Worm (Caenorhabditis elegans) whole organism, L4 larva: ENCODE results near the gene tag-234.

ENCODE experiments used
- D1046.2 ChIP-seq: fragments of 200-800 bp; sonication (Bioruptor generic); IDR thresholded peaks from 2 replicates; pipeline ENCODE4 v1.3.6; 2022; ENCODE audit warnings: missing genetic modification characterization, missing compliant biosample characterization
- F10B5.3 ChIP-seq: sonication (generic microtip); optimal IDR thresholded peaks from 2 replicates; lab custom pipeline; 2016; ENCODE audit warnings: mild to moderate bottlenecking, missing genetic modification characterization, missing compliant biosample characterization
- F44E2.7 ChIP-seq: fragments of 200-800 bp; sonication (Bioruptor generic); IDR thresholded peaks from 2 replicates; pipeline ENCODE4 v2.1.2; 2022; ENCODE audit warnings: missing genetic modification characterization, missing compliant biosample characterization
- Y48G9A.11 ChIP-seq: fragments of 200-800 bp; sonication (Bioruptor generic); IDR thresholded peaks from 2 replicates; pipeline ENCODE4 v1.3.6; 2022; ENCODE audit warnings: missing genetic modification reagents, missing genetic modification characterization, missing compliant biosample characterization
- Y5F2A.4 ChIP-seq: fragments of 200-800 bp; sonication (Bioruptor generic); optimal IDR thresholded peaks from 2 replicates; lab custom pipeline; 2018; ENCODE audit warnings: mild to moderate bottlenecking, missing genetic modification characterization, missing compliant biosample characterization
- Y75B8A.6 ChIP-seq: fragments of 200-800 bp; sonication (Bioruptor generic); IDR thresholded peaks from 2 replicates; pipeline ENCODE4 v1.3.6; 2022; ENCODE audit warnings: missing genetic modification reagents, missing genetic modification characterization, missing compliant biosample characterization
- ZK337.2 ChIP-seq: fragments of 200-800 bp; sonication (Bioruptor generic); IDR thresholded peaks from 2 replicates; pipeline ENCODE4 v1.3.6; 2022; ENCODE audit warnings: missing genetic modification reagents, missing genetic modification characterization, missing compliant biosample characterization
- aha-1 ChIP-seq: fragments of 150-350 bp; peaks from one replicate; lab custom pipeline; 2014; ENCODE audit warnings: missing biosample characterization, missing genetic modification characterization
- aly-2 ChIP-seq: sonication (generic microtip); optimal IDR thresholded peaks from 2 replicates; lab custom pipeline; 2018; ENCODE audit warnings: missing biosample characterization, missing genetic modification characterization
- ama-1 ChIP-seq: fragments of 150-350 bp; optimal IDR thresholded peaks from 2 replicates; lab custom pipeline; 2014; ENCODE audit warnings: inconsistent platforms, mixed read lengths
- attf-4 ChIP-seq: sonication (generic microtip); optimal IDR thresholded peaks from 3 replicates; lab custom pipeline; 2017; ENCODE audit warnings: missing biosample characterization, missing genetic modification characterization
- ceh-32 ChIP-seq: sonication (generic microtip); optimal IDR thresholded peaks from 2 replicates; lab custom pipeline; 2016; ENCODE audit warnings: mild to moderate bottlenecking, missing genetic modification characterization, missing compliant biosample characterization; ENCODE audit not compliant: poor library complexity
- ceh-82 ChIP-seq: sonication (generic microtip); optimal IDR thresholded peaks from 2 replicates; lab custom pipeline; 2017; ENCODE audit warnings: missing biosample characterization, missing genetic modification characterization
- ctbp-1 ChIP-seq: fragments of 200-800 bp; sonication (Bioruptor generic); IDR thresholded peaks from 2 replicates; pipeline ENCODE4 v1.3.6; 2022; ENCODE audit warnings: missing genetic modification reagents, missing genetic modification characterization, missing compliant biosample characterization
- daf-16 ChIP-seq, 3 experiments: sonication (generic microtip); optimal IDR thresholded peaks; 2 replicates each; lab custom pipeline; 2016 to 2017; ENCODE audit warnings: missing genetic modification characterization in 3 of 3, missing genetic modification reagents in 3 of 3, mild to moderate bottlenecking in 2 of 3, missing compliant biosample characterization in 2 of 3, missing biosample characterization in 1 of 3, moderate library complexity in 1 of 3
- daf-8 ChIP-seq: fragments of 200-800 bp; sonication (Bioruptor generic); IDR thresholded peaks from 2 replicates; pipeline ENCODE4 v1.3.6; 2022; ENCODE audit warnings: missing genetic modification characterization, missing compliant biosample characterization
- dmd-6 ChIP-seq: fragments of 200-800 bp; sonication (Bioruptor generic); IDR thresholded peaks from 2 replicates; pipeline ENCODE4 v1.3.6; 2022; ENCODE audit warnings: missing genetic modification reagents, missing genetic modification characterization, missing compliant biosample characterization
- dmd-9 ChIP-seq: fragments of 200-800 bp; sonication (Bioruptor generic); IDR thresholded peaks from 2 replicates; pipeline ENCODE4 v1.3.6; 2022; ENCODE audit warnings: missing genetic modification reagents, missing genetic modification characterization, missing compliant biosample characterization
- duxl-1 ChIP-seq: sonication (generic microtip); optimal IDR thresholded peaks from 2 replicates; lab custom pipeline; 2016; ENCODE audit warnings: mild to moderate bottlenecking, missing genetic modification characterization, moderate library complexity, missing compliant biosample characterization; ENCODE audit not compliant: poor library complexity
- egl-43 ChIP-seq: fragments of 200-800 bp; sonication (Bioruptor generic); IDR thresholded peaks from 2 replicates; pipeline ENCODE4 v1.3.6; 2022; ENCODE audit warnings: missing genetic modification reagents, missing genetic modification characterization, missing compliant biosample characterization
- fos-1 ChIP-seq: fragments of 150-350 bp; optimal IDR thresholded peaks from 2 replicates; lab custom pipeline; 2014; ENCODE audit warnings: missing biosample characterization, missing genetic modification characterization
- hlh-30 ChIP-seq: sonication (generic microtip); optimal IDR thresholded peaks from 2 replicates; lab custom pipeline; 2017; ENCODE audit warnings: antibody characterized with exemption, mild to moderate bottlenecking, missing genetic modification characterization, missing compliant biosample characterization; ENCODE audit not compliant: insufficient read depth
- jun-1 ChIP-seq: fragments of 150-350 bp; optimal IDR thresholded peaks from 2 replicates; lab custom pipeline; 2014; ENCODE audit warnings: missing biosample characterization, missing genetic modification reagents, missing genetic modification characterization
- lim-7 ChIP-seq: fragments of 200-800 bp; sonication (Bioruptor generic); IDR thresholded peaks from 2 replicates; pipeline ENCODE4 v1.3.6; 2022; ENCODE audit warnings: missing genetic modification characterization, missing compliant biosample characterization
- lin-29 ChIP-seq: fragments of 200-800 bp; sonication (Bioruptor generic); IDR thresholded peaks from 2 replicates; pipeline ENCODE4 v1.3.6; 2022; ENCODE audit warnings: missing genetic modification reagents, missing genetic modification characterization, missing compliant biosample characterization
- lir-3 ChIP-seq: sonication (generic microtip); optimal IDR thresholded peaks from 2 replicates; lab custom pipeline; 2016; ENCODE audit warnings: mild to moderate bottlenecking, missing genetic modification characterization, missing compliant biosample characterization
- lsy-2 ChIP-seq, 2 experiments: fragments of 150-350 bp in 1 of 2; sonication (generic microtip) in 1 of 2; optimal IDR thresholded peaks; 2 replicates each; lab custom pipeline; 2014 to 2017; ENCODE audit warnings: missing biosample characterization in 2 of 2, missing genetic modification characterization in 2 of 2
- madf-5 ChIP-seq, 2 experiments: fragments of 200-800 bp; sonication (Bioruptor generic); IDR thresholded peaks; 2 replicates each; pipeline ENCODE4 v1.3.6; 2022; ENCODE audit warnings: missing compliant biosample characterization in 2 of 2, missing genetic modification characterization in 2 of 2
- madf-9 ChIP-seq: fragments of 200-800 bp; sonication (Bioruptor generic); conservative IDR thresholded peaks from 2 replicates; pipeline ENCODE4 v1.3.6; 2022; ENCODE audit warnings: missing genetic modification reagents, missing genetic modification characterization, missing compliant biosample characterization
- mdt-29 ChIP-seq: fragments of 200-800 bp; sonication (Bioruptor generic); IDR thresholded peaks from 2 replicates; pipeline ENCODE4 v1.3.6; 2022; ENCODE audit warnings: missing genetic modification reagents, missing genetic modification characterization, missing compliant biosample characterization
- mep-1 ChIP-seq: fragments of 150-350 bp; sonication (generic microtip); optimal IDR thresholded peaks from 3 replicates; lab custom pipeline; 2014; ENCODE audit warnings: missing biosample characterization, missing genetic modification characterization
- mxl-2 ChIP-seq: fragments of 200-800 bp; sonication (Bioruptor generic); conservative IDR thresholded peaks from 2 replicates; pipeline ENCODE4 v1.3.6; 2022; ENCODE audit warnings: missing genetic modification reagents, missing genetic modification characterization, missing compliant biosample characterization
- nhr-11 ChIP-seq: fragments of 150-350 bp; optimal IDR thresholded peaks from 2 replicates; lab custom pipeline; 2014; ENCODE audit warnings: missing biosample characterization, missing genetic modification characterization
- nhr-237 ChIP-seq: sonication (generic microtip); optimal IDR thresholded peaks from 2 replicates; lab custom pipeline; 2017; ENCODE audit warnings: missing biosample characterization, missing genetic modification characterization
- nhr-28 ChIP-seq: fragments of 150-350 bp; optimal IDR thresholded peaks from 2 replicates; lab custom pipeline; 2014; ENCODE audit warnings: missing biosample characterization, missing genetic modification characterization
- nhr-48 ChIP-seq: sonication (generic microtip); optimal IDR thresholded peaks from 2 replicates; lab custom pipeline; 2016; ENCODE audit warnings: mild to moderate bottlenecking, missing genetic modification characterization, missing compliant biosample characterization
- nhr-76 ChIP-seq: fragments of 150-350 bp; optimal IDR thresholded peaks from 2 replicates; lab custom pipeline; 2014; ENCODE audit warnings: missing biosample characterization, missing genetic modification characterization
- php-3 ChIP-seq: fragments of 200-800 bp; sonication (Bioruptor generic); IDR thresholded peaks from 2 replicates; pipeline ENCODE4 v1.3.6; 2022; ENCODE audit warnings: missing genetic modification reagents, missing genetic modification characterization, missing compliant biosample characterization
- pqm-1 ChIP-seq: sonication (generic microtip); optimal IDR thresholded peaks from 2 replicates; lab custom pipeline; 2017; ENCODE audit warnings: missing biosample characterization, missing genetic modification characterization
- saeg-2 ChIP-seq: fragments of 200-800 bp; sonication (Bioruptor generic); IDR thresholded peaks from 2 replicates; pipeline ENCODE4 v1.3.6; 2022; ENCODE audit warnings: missing genetic modification reagents, missing genetic modification characterization, missing compliant biosample characterization
- snpc-4 ChIP-seq: fragments of 150-350 bp; optimal IDR thresholded peaks from 2 replicates; lab custom pipeline; 2014; ENCODE audit warnings: missing biosample characterization, missing genetic modification characterization
- tag-97 ChIP-seq: fragments of 200-800 bp; sonication (Bioruptor generic); IDR thresholded peaks from 2 replicates; pipeline ENCODE4 v1.3.6; 2022; ENCODE audit warnings: missing genetic modification characterization, missing compliant biosample characterization
- unc-62 ChIP-seq, 3 experiments: fragments of 150-350 bp in 1 of 3; sonication (generic microtip); optimal IDR thresholded peaks in 2 of 3; peaks in 1 of 3; 1 replicate in 1 of 3; 2 replicates in 2 of 3; lab custom pipeline; 2014 to 2017; ENCODE audit warnings: missing biosample characterization in 3 of 3, missing genetic modification characterization in 3 of 3, missing genetic modification reagents in 3 of 3, missing genotype in 1 of 3
- vab-7 ChIP-seq: fragments of 200-800 bp; sonication (Bioruptor generic); IDR thresholded peaks from 2 replicates; pipeline ENCODE4 v1.3.6; 2022; ENCODE audit warnings: missing genetic modification reagents, missing genetic modification characterization, missing compliant biosample characterization

The tag-234 gene

DNA sequence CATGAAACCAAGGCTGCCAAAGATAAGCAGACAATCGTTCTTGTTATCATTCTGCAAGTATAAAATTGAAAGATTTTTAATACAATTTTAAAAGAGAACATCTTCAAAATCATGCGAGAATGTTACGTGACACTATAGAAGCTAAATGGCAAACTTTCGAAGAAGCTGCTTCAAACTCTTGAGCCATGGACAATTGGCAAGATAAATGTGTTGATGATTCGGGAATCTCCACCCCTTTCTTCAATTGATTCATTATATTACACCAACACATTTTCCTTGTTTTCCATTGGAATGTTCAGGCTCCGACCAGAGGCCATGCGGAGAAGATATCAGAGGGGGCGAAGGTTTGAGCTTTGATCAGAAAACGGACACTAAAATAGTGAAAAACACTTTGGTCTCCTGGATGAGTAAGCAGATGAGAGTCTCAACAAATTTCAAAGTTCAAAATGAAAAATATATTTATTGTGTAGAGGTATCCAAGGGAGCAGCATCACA is 22.9 kb upstream of the tag-234 start, which contains the start of gene lec-5:
TSS of gene lec-5 (minus strand) at position 51 of the 495 bp plus-strand sequence.
- TF ChIP-seq F44E2.7, result no peak
- TF ChIP-seq mxl-2 (GFP tag; lab: Robert Waterston, UW), result no peak
- no peak for TF ChIP-seq aha-1
- TF ChIP-seq ama-1 (lab: Kevin White, UChicago), result no peak
- no peak for TF ChIP-seq lsy-2 (tag; optimal IDR thresholded peaks at IDR 0.05; lab: Kevin White, UChicago)
- peak in 1 of 2 experiments; percentile 94 for TF ChIP-seq daf-16 (GFP tag; optimal IDR thresholded peaks at IDR 0.05; lab: Kevin White, UChicago)
- TF ChIP-seq daf-16 (tag; optimal IDR thresholded peaks at IDR 0.05; lab: Kevin White, UChicago), result no peak
- TF ChIP-seq nhr-11 (tag; lab: Kevin White, UChicago), result peak; percentile 34
- TF ChIP-seq nhr-76, result no peak
- no peak for TF ChIP-seq tag-97 (GFP tag; lab: Robert Waterston, UW)
- TF ChIP-seq mdt-29, result no peak
- TF ChIP-seq madf-9 (GFP tag; lab: Robert Waterston, UW), result no peak

DNA sequence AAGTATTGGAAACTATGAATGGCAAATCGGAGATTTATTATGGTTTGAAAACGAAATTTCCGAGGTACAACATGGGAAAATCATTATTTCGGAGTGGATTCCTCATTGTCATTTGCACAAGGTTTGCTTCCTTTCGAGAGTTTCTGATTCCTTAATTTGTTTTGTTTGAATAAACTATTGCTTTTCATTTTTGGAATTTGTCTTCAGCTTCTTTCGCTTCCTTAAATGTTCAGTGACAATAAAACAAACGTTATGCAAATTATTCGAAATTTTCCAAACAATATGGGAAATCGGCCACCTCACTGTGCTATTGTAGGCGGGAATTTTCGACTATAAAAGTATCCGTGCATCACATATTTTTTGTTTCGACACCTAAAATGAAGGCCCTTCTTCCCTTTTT is 22.1 kb upstream of the tag-234 start, which contains the start of gene nep-25:
TSS of gene nep-25 (plus strand) at position 375 of the 400 bp plus-strand sequence.
- TF ChIP-seq vab-7 (no peak), unc-62 (GFP tag; optimal IDR thresholded peaks at IDR 0.05 in 1 of 2; lab: Kevin White, UChicago) (peak in 1 of 2 experiments; percentile 90), unc-62 (tag; optimal IDR thresholded peaks at IDR 0.05; lab: Kevin White, UChicago) (no peak), aha-1 (peak; percentile 46)

DNA sequence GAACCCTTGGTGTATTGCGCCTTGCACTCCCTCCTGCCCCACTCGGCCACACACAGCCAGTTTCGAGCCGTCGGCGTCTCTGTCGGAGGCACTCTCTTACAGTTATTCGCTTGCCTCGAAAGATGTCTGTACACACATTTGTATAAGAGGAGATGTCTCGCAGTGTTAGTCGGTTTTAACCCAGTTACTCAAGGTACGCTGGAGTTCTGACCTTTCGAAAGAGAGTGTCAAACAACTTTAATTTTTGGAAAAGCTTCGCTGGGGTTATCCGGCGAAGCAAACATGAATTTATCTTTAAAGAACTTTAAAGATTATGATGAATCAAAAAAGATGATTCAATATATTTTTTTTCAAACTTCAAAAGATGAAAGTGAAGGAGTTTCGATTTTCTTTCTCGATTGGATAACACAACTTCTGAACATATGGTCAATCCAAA is 19.3 kb upstream of the tag-234 start:
- TF ChIP-seq lir-3, result peak; percentile 87
- TF ChIP-seq dmd-9 (GFP tag; lab: Robert Waterston, UW), result peak; percentile 99
- TF ChIP-seq nhr-237 (tag; lab: Kevin White, UChicago), result peak; percentile 70
- TF ChIP-seq ctbp-1 (GFP tag; lab: Robert Waterston, UW), result peak; percentile 99
- peak; percentile 98 for TF ChIP-seq madf-9 (GFP tag; lab: Robert Waterston, UW)
- TF ChIP-seq lin-29 (GFP tag; lab: Robert Waterston, UW), result peak; percentile 92
- peak; percentile 97 for TF ChIP-seq fos-1
- peak; percentile 53 for TF ChIP-seq pqm-1 (tag; lab: Kevin White, UChicago)
- TF ChIP-seq lsy-2 (tag; optimal IDR thresholded peaks at IDR 0.05; lab: Kevin White, UChicago), result peak; percentile 94 to 97
- TF ChIP-seq aha-1, result peak; percentile 100
- peak; percentile 78 for TF ChIP-seq F44E2.7
- TF ChIP-seq egl-43, result peak; percentile 99
- TF ChIP-seq ceh-32 (tag; lab: Kevin White, UChicago), result peak; percentile 91
- TF ChIP-seq snpc-4 (tag; lab: Kevin White, UChicago), result peak; percentile 98
- TF ChIP-seq lim-7, result peak; percentile 76
- TF ChIP-seq nhr-28 (tag; lab: Kevin White, UChicago), result peak; percentile 96
- TF ChIP-seq unc-62 (GFP tag; optimal IDR thresholded peaks at IDR 0.05 in 1 of 2; lab: Kevin White, UChicago), result peak; percentile 85 to 100
- peak; percentile 50 for TF ChIP-seq unc-62 (tag; optimal IDR thresholded peaks at IDR 0.05; lab: Kevin White, UChicago)
- peak; percentile 78 for TF ChIP-seq ZK337.2 (GFP tag; lab: Robert Waterston, UW)
- peak; percentile 96 for TF ChIP-seq hlh-30 (tag; lab: Kevin White, UChicago)
- peak; percentile 99 for TF ChIP-seq dmd-6
- TF ChIP-seq duxl-1 (tag; lab: Kevin White, UChicago), result peak; percentile 96
- peak; percentile 99 for TF ChIP-seq saeg-2 (GFP tag; lab: Robert Waterston, UW)
- TF ChIP-seq vab-7, result peak; percentile 87
- TF ChIP-seq ceh-82 (tag; lab: Kevin White, UChicago), result peak; percentile 36
- TF ChIP-seq Y5F2A.4 (GFP tag; lab: Kevin White, UChicago), result peak; percentile 88
- TF ChIP-seq attf-4, result peak; percentile 48
- peak; percentile 88 for TF ChIP-seq Y48G9A.11 (GFP tag; lab: Robert Waterston, UW)
- TF ChIP-seq daf-16 (GFP tag; optimal IDR thresholded peaks at IDR 0.05; lab: Kevin White, UChicago), result peak; percentile 89 to 97
- TF ChIP-seq daf-16 (tag; optimal IDR thresholded peaks at IDR 0.05; lab: Kevin White, UChicago), result peak; percentile 89
- TF ChIP-seq aly-2, result no peak
- TF ChIP-seq F10B5.3, result peak; percentile 95
- peak; percentile 5 to 96; a peak in 3 of 4 replicates for TF ChIP-seq madf-5 (GFP tag; IDR thresholded peaks at IDR 0.05; lab: Robert Waterston, UW)
- TF ChIP-seq D1046.2, result peak; percentile 92
- TF ChIP-seq jun-1 (tag; lab: Kevin White, UChicago), result peak; percentile 98
- TF ChIP-seq nhr-11 (tag; lab: Kevin White, UChicago), result peak; percentile 98
- peak; percentile 92 for TF ChIP-seq php-3 (GFP tag; lab: Robert Waterston, UW)
- peak; percentile 97 for TF ChIP-seq nhr-48 (tag; lab: Kevin White, UChicago)
- TF ChIP-seq Y75B8A.6 (GFP tag; lab: Robert Waterston, UW), result peak; percentile 78
- TF ChIP-seq daf-8 (GFP tag; lab: Robert Waterston, UW), result 0 out of 2 replicates have a peak, but pooled peaks have one; percentile 20
- TF ChIP-seq mep-1, result peak; percentile 99
